Worm (Caenorhabditis elegans): ENCODE results near the gene F08G2.8.

ce11 chrII:13872191-13872889 is 20.2 kb downstream of the F08G2.8 start, which contains the start of the genes cup-14 and ndub-8:
- TF ChIP-seq zag-1 (tag; optimal IDR thresholded peaks at IDR 0.05): no peak
- 0 out of 2 replicates have a peak, but pooled peaks have one; percentile 46 for TF ChIP-seq lin-29 (GFP tag; IDR thresholded peaks at IDR 0.05)
- no peak for TF ChIP-seq aly-2 (tag; optimal IDR thresholded peaks at IDR 0.05)

All from whole organism, L4 larva.